Fruit fly (Drosophila melanogaster) whole organism, adult: Measurements from ENCODE around the gene CG6709.

Source experiments
- CG11617 ChIP-seq: fragments of 200-800 bp; sonication (Bioruptor generic); optimal IDR thresholded peaks from 2 replicates; lab custom pipeline; 2017; ENCODE audit warnings: mild to moderate bottlenecking, missing biosample characterization, missing genetic modification reagents, missing genetic modification characterization
- CG12768 ChIP-seq: fragments of 200-800 bp; sonication (Bioruptor generic); optimal IDR thresholded peaks from 2 replicates; lab custom pipeline; 2017; ENCODE audit warnings: missing biosample characterization, missing genetic modification characterization, mild to moderate bottlenecking, moderate library complexity, missing genetic modification reagents
- CG14711 ChIP-seq: fragments of 200-800 bp; sonication (Bioruptor generic); optimal IDR thresholded peaks from 2 replicates; lab custom pipeline; 2018; ENCODE audit warnings: missing biosample characterization, mild to moderate bottlenecking, missing genetic modification characterization, moderate library complexity
- CG1620 ChIP-seq: fragments of 200-800 bp; sonication (Bioruptor generic); optimal IDR thresholded peaks from 2 replicates; lab custom pipeline; 2016; ENCODE audit warnings: missing biosample characterization, missing genetic modification characterization
- CG33017 ChIP-seq: fragments of 200-800 bp; sonication (Bioruptor generic); optimal IDR thresholded peaks from 2 replicates; lab custom pipeline; 2018; ENCODE audit warnings: missing biosample characterization, mild to moderate bottlenecking, missing genetic modification characterization, moderate library complexity
- CG5204 ChIP-seq: fragments of 200-800 bp; sonication (Bioruptor generic); optimal IDR thresholded peaks from 2 replicates; lab custom pipeline; 2016; ENCODE audit warnings: missing biosample characterization, missing genetic modification characterization
- CG7045 ChIP-seq: fragments of 200-800 bp; sonication (Bioruptor generic); optimal IDR thresholded peaks from 2 replicates; lab custom pipeline; 2017; ENCODE audit warnings: missing biosample characterization, mild to moderate bottlenecking, missing genetic modification characterization
- CG7101 ChIP-seq: fragments of 200-800 bp; sonication (Bioruptor generic); optimal IDR thresholded peaks from 2 replicates; lab custom pipeline; 2018; ENCODE audit warnings: missing biosample characterization, mild to moderate bottlenecking, missing genetic modification characterization, moderate library complexity
- Clk ChIP-seq: fragments of 200-800 bp; sonication (Bioruptor generic); optimal IDR thresholded peaks from 2 replicates; lab custom pipeline; 2017; ENCODE audit warnings: missing biosample characterization, missing genetic modification characterization
- Crg-1 ChIP-seq: fragments of 200-800 bp; sonication (Bioruptor generic); optimal IDR thresholded peaks from 2 replicates; lab custom pipeline; 2016; ENCODE audit warnings: missing biosample characterization, missing genetic modification characterization
- Hr96 ChIP-seq: fragments of 200-800 bp; sonication (Bioruptor generic); optimal IDR thresholded peaks from 2 replicates; lab custom pipeline; 2016; ENCODE audit warnings: missing biosample characterization, missing genetic modification characterization
- Mnt ChIP-seq: fragments of 200-800 bp; sonication (Bioruptor generic); optimal IDR thresholded peaks from 2 replicates; lab custom pipeline; 2016; ENCODE audit warnings: missing biosample characterization, mild to moderate bottlenecking, missing genetic modification characterization
- bab1 ChIP-seq: fragments of 200-800 bp; sonication (Bioruptor generic); optimal IDR thresholded peaks from 3 replicates; lab custom pipeline; 2019; ENCODE audit warnings: missing biosample characterization, mild to moderate bottlenecking, missing genetic modification characterization, moderate library complexity
- cic ChIP-seq: fragments of 200-800 bp; sonication (Bioruptor generic); optimal IDR thresholded peaks from 2 replicates; lab custom pipeline; 2017; ENCODE audit warnings: missing biosample characterization, mild to moderate bottlenecking, missing genetic modification characterization, moderate library complexity
- cnc ChIP-seq, 2 experiments: fragments of >200 bp; optimal IDR thresholded peaks; 2 replicates each; lab custom pipeline; 2017
- kay ChIP-seq: fragments of 200-800 bp; sonication (Bioruptor generic); peaks from one replicate; lab custom pipeline; 2016; ENCODE audit warnings: missing biosample characterization, missing genetic modification characterization, borderline replicate concordance
- ovo ChIP-seq: fragments of 200-800 bp; sonication (Bioruptor generic); optimal IDR thresholded peaks from 2 replicates; lab custom pipeline; 2016; ENCODE audit warnings: missing biosample characterization, missing genetic modification characterization
- pad ChIP-seq: fragments of 200-800 bp; sonication (Bioruptor generic); optimal IDR thresholded peaks from 3 replicates; lab custom pipeline; 2017; ENCODE audit warnings: missing biosample characterization, missing genetic modification characterization, mild to moderate bottlenecking, moderate library complexity, missing genetic modification reagents
- tj ChIP-seq: fragments of 200-800 bp; sonication (Bioruptor generic); optimal IDR thresholded peaks from 3 replicates; lab custom pipeline; 2017; ENCODE audit warnings: missing biosample characterization, mild to moderate bottlenecking, missing genetic modification characterization, moderate library complexity
- toe ChIP-seq: fragments of 200-800 bp; sonication (Bioruptor generic); optimal IDR thresholded peaks from 2 replicates; lab custom pipeline; 2016; ENCODE audit warnings: missing biosample characterization, missing genetic modification characterization

Gene CG6709

dm6 chr3L:9864275-9865052, 30.1 kb downstream of the CG6709 start, which contains the start of the genes iPLA2-VIA and Ciz1:
iPLA2-VIA (minus strand) TSS chr3L:9864349.
Ciz1 (plus strand) TSS chr3L:9864639.
- peak; percentile 5 for TF ChIP-seq CG14711 (tag; lab: Kevin White, UChicago)
- peak; percentile 51 for TF ChIP-seq kay (GFP tag; lab: Kevin White, UChicago)
- TF ChIP-seq CG1620 (GFP tag; lab: Kevin White, UChicago): peak; percentile 36
- TF ChIP-seq tj (GFP tag; lab: Kevin White, UChicago): peak; percentile 12
- peak; percentile 36 for TF ChIP-seq Mnt (GFP tag; lab: Kevin White, UChicago)
- TF ChIP-seq CG5204 (GFP tag; lab: Kevin White, UChicago): no peak
- TF ChIP-seq Hr96 (GFP tag; lab: Kevin White, UChicago): no peak
- TF ChIP-seq CG11617 (GFP tag; lab: Kevin White, UChicago): peak; percentile 18
- TF ChIP-seq pad (GFP tag; lab: Kevin White, UChicago): peak; percentile 19
- peak; percentile 32 for TF ChIP-seq CG7101 (tag; lab: Kevin White, UChicago)
- no peak for TF ChIP-seq CG33017
- peak; percentile 34 for TF ChIP-seq bab1
- peak; percentile 65 for TF ChIP-seq toe (GFP tag; lab: Kevin White, UChicago)

- TF ChIP-seq CG11617 (GFP tag; lab: Kevin White, UChicago) (no peak), CG12768 (GFP tag; lab: Kevin White, UChicago) (peak; percentile 47), ovo (no peak), cic (GFP tag; lab: Kevin White, UChicago) (no peak), kay (GFP tag; lab: Kevin White, UChicago) (peak; percentile 90), CG14711 (tag; lab: Kevin White, UChicago) (no peak), cnc (optimal IDR thresholded peaks at IDR 0.05; lab: Kevin White, UChicago) (no peak), CG7101 (tag; lab: Kevin White, UChicago) (no peak)
Measured at dm6 chr3L:9863656-9864055, 30.9 kb downstream of the CG6709 start.

- TF ChIP-seq Clk (GFP tag; lab: Kevin White, UChicago) (no peak), CG14711 (tag; lab: Kevin White, UChicago) (peak; percentile 31), CG7045 (GFP tag; lab: Kevin White, UChicago) (peak; percentile 7), ovo (peak; percentile 3), Hr96 (GFP tag; lab: Kevin White, UChicago) (no peak), tj (GFP tag; lab: Kevin White, UChicago) (no peak), CG1620 (GFP tag; lab: Kevin White, UChicago) (peak; percentile 17), kay (GFP tag; lab: Kevin White, UChicago) (no peak), cic (GFP tag; lab: Kevin White, UChicago) (peak; percentile 34), bab1 (peak; percentile 40), Mnt (GFP tag; lab: Kevin White, UChicago) (peak; percentile 54), cnc (optimal IDR thresholded peaks at IDR 0.05; lab: Kevin White, UChicago) (no peak), CG11617 (GFP tag; lab: Kevin White, UChicago) (peak; percentile 33), CG5204 (GFP tag; lab: Kevin White, UChicago) (no peak), toe (GFP tag; lab: Kevin White, UChicago) (peak; percentile 25), pad (GFP tag; lab: Kevin White, UChicago) (peak; percentile 15), CG7101 (tag; lab: Kevin White, UChicago) (peak; percentile 62), Crg-1 (GFP tag; lab: Kevin White, UChicago) (no peak), CG12768 (GFP tag; lab: Kevin White, UChicago) (no peak), CG33017 (no peak)
Measured at dm6 chr3L:9859624-9860023, 34.9 kb downstream of the CG6709 start, which contains the start of gene CG10809. CG10809 (minus strand) TSS chr3L:9859889.

dm6 chr3L:9856430-9857218, 37.9 kb downstream of the CG6709 start:
- TF ChIP-seq CG14711 (tag; lab: Kevin White, UChicago): peak; percentile 30
- TF ChIP-seq CG7045 (GFP tag; lab: Kevin White, UChicago): no peak
- TF ChIP-seq CG7101 (tag; lab: Kevin White, UChicago): peak; percentile 36
- TF ChIP-seq bab1: peak; percentile 64
- no peak for TF ChIP-seq cic (GFP tag; lab: Kevin White, UChicago)

- TF ChIP-seq cic (GFP tag; lab: Kevin White, UChicago) (peak; percentile 30), CG7101 (tag; lab: Kevin White, UChicago) (peak; percentile 82), CG12768 (GFP tag; lab: Kevin White, UChicago) (peak; percentile 60), Mnt (GFP tag; lab: Kevin White, UChicago) (peak; percentile 26), CG1620 (GFP tag; lab: Kevin White, UChicago) (peak; percentile 28), CG5204 (GFP tag; lab: Kevin White, UChicago) (no peak), CG11617 (GFP tag; lab: Kevin White, UChicago) (peak; percentile 40), kay (GFP tag; lab: Kevin White, UChicago) (no peak), CG7045 (GFP tag; lab: Kevin White, UChicago) (peak; percentile 66), CG14711 (tag; lab: Kevin White, UChicago) (peak; percentile 69), Crg-1 (GFP tag; lab: Kevin White, UChicago) (peak; percentile 41), CG33017 (peak; percentile 72), ovo (no peak), tj (GFP tag; lab: Kevin White, UChicago) (peak; percentile 38), Hr96 (GFP tag; lab: Kevin White, UChicago) (peak; percentile 80), bab1 (peak; percentile 84), Clk (GFP tag; lab: Kevin White, UChicago) (peak; percentile 46), pad (GFP tag; lab: Kevin White, UChicago) (peak; percentile 46), cnc (optimal IDR thresholded peaks at IDR 0.05; lab: Kevin White, UChicago) (no peak), toe (GFP tag; lab: Kevin White, UChicago) (peak; percentile 26)
Measured at dm6 chr3L:9855784-9856426, 38.6 kb downstream of the CG6709 start.
